Fruit fly (Drosophila melanogaster) S2 (cell line): ENCODE results near the gene CG7332.

ENCODE experiments used
- CG8478 ChIP-seq: fragments of >200 bp; optimal IDR thresholded peaks from 2 replicates; lab custom pipeline; 2018
- CTCF ChIP-seq, 2 experiments: fragments of >200 bp; optimal IDR thresholded peaks; 2 replicates each; lab custom pipeline; 2018

DNA sequence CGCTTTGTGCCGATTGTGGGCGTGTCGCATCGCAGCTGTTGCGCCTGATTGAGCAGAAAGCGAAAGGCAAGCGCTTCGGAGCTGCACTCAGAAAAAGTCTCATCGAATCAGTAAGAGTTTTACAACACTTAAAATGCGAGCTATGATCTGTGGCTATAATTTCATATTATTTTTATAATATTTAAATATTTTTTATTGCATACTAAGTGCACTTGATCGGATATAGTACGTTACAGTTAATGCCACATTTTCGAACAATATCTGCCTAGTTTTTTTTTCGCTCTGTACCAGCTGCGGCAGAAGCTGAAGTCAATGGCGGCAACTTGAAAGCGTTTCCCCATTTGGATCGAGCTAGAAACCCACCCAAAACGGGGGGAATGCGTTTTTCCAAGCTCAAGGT lies 18.5 kb downstream of the CG7332 start:
- TF ChIP-seq CG8478 (no peak), CTCF (optimal IDR thresholded peaks at IDR 0.05; lab: Kevin White, UChicago) (no peak)
